Worm (Caenorhabditis elegans) whole organism, early embryonic: Measurements from ENCODE around the gene cope-1.

Experiments
- B0310.2 ChIP-seq: sonication (generic microtip); optimal IDR thresholded peaks from 2 replicates; lab custom pipeline; 2016; ENCODE audit warnings: mild to moderate bottlenecking, missing genetic modification characterization, missing compliant biosample characterization
- F13C5.2 ChIP-seq: sonication (generic microtip); optimal IDR thresholded peaks from 2 replicates; lab custom pipeline; 2017; ENCODE audit warnings: mild to moderate bottlenecking, missing genetic modification characterization, inconsistent platforms, missing compliant biosample characterization
- aly-1 ChIP-seq: sonication (generic microtip); optimal IDR thresholded peaks from 2 replicates; lab custom pipeline; 2016; ENCODE audit warnings: missing genetic modification characterization, missing compliant biosample characterization
- ama-1 ChIP-seq: fragments of 150-350 bp; optimal IDR thresholded peaks from 2 replicates; lab custom pipeline; 2014
- ceh-36 ChIP-seq: sonication (generic microtip); optimal IDR thresholded peaks from 2 replicates; lab custom pipeline; 2016; ENCODE audit warnings: missing genetic modification characterization, inconsistent platforms, missing compliant biosample characterization
- hmbx-1 ChIP-seq: sonication (generic microtip); optimal IDR thresholded peaks from 2 replicates; lab custom pipeline; 2016; ENCODE audit warnings: mild to moderate bottlenecking, missing genetic modification characterization, missing compliant biosample characterization
- hnd-1 ChIP-seq: sonication (generic microtip); optimal IDR thresholded peaks from 2 replicates; lab custom pipeline; 2016; ENCODE audit warnings: missing genetic modification characterization, missing compliant biosample characterization

DNA sequence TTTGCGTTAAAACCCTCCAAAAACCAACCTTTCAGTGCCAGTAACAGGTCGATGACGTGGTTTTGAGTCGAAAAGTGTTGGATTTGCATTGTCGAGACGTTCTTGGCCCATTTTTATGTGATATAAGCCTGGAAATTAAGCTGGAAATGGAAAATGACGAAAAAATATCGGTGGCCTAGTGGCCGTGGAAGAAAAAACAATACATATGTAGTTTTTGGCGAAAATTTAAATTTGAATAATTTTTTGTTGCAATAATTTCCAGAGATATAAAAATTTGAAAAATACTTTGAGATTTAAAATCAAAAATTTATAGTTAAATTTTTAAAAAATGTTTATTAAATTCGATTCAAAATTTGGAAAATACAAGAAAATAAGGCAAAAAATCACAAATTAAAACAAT, 13.4 kb downstream of the cope-1 start, which contains the start of gene ciao-2B:
- no peak for TF ChIP-seq ama-1 (lab: Kevin White, UChicago)
- TF ChIP-seq B0310.2 (tag; lab: Kevin White, UChicago) = no peak
- TF ChIP-seq hmbx-1 (tag; lab: Kevin White, UChicago) = no peak
- no peak for TF ChIP-seq F13C5.2 (tag; lab: Kevin White, UChicago)
- no peak for TF ChIP-seq hnd-1 (tag; lab: Kevin White, UChicago)
- TF ChIP-seq ceh-36 = no peak
- TF ChIP-seq aly-1 (tag; lab: Kevin White, UChicago) = no peak
